Fruit fly (Drosophila melanogaster) whole organism, prepupa: Measurements from ENCODE around the gene Taf9.

Source experiments
- Blimp-1 ChIP-seq: fragments of 200-800 bp; sonication (Bioruptor generic); optimal IDR thresholded peaks from 3 replicates; lab custom pipeline; 2017; ENCODE audit warnings: missing biosample characterization, missing genetic modification characterization, mild to moderate bottlenecking, moderate library complexity, missing genetic modification reagents
- CG10669 ChIP-seq: fragments of 200-800 bp; sonication (Bioruptor generic); optimal IDR thresholded peaks from 3 replicates; lab custom pipeline; 2018; ENCODE audit warnings: missing biosample characterization, mild to moderate bottlenecking, missing genetic modification characterization, moderate library complexity
- CG11294 ChIP-seq: fragments of 200-800 bp; sonication (Bioruptor generic); IDR thresholded peaks from 2 replicates; pipeline ENCODE4 v1.3.6; 2022; ENCODE audit warnings: missing biosample characterization, missing genetic modification characterization
- CG11762 ChIP-seq: fragments of 200-800 bp; sonication (Bioruptor generic); optimal IDR thresholded peaks from 3 replicates; lab custom pipeline; 2016; ENCODE audit warnings: missing biosample characterization, missing genetic modification characterization; ENCODE audit not compliant: insufficient read depth
- CG11902 ChIP-seq: fragments of 200-800 bp; sonication (Bioruptor generic); optimal IDR thresholded peaks from 3 replicates; lab custom pipeline; 2016; ENCODE audit warnings: missing biosample characterization, missing genetic modification characterization
- CG15336 ChIP-seq: fragments of 200-800 bp; sonication (Bioruptor generic); IDR thresholded peaks from 2 replicates; pipeline ENCODE4 v1.3.6; 2022; ENCODE audit warnings: missing biosample characterization, missing genetic modification characterization
- CG16779 ChIP-seq: fragments of 200-800 bp; sonication (Bioruptor generic); optimal IDR thresholded peaks from 3 replicates; lab custom pipeline; 2017; ENCODE audit warnings: missing biosample characterization, mild to moderate bottlenecking, missing genetic modification characterization
- CG3032 ChIP-seq: fragments of 200-800 bp; optimal IDR thresholded peaks from 2 replicates; lab custom pipeline; 2019; ENCODE audit warnings: missing biosample characterization, mild to moderate bottlenecking, missing genetic modification characterization, moderate library complexity
- CG31627 ChIP-seq: fragments of 200-800 bp; sonication (Bioruptor generic); optimal IDR thresholded peaks from 3 replicates; lab custom pipeline; 2016; ENCODE audit warnings: missing biosample characterization, missing genetic modification characterization
- CG32006 ChIP-seq: fragments of 200-800 bp; sonication (Bioruptor generic); optimal IDR thresholded peaks from 3 replicates; lab custom pipeline; 2017; ENCODE audit warnings: missing biosample characterization, mild to moderate bottlenecking, missing genetic modification characterization
- CG3919 ChIP-seq: fragments of 200-800 bp; sonication (Bioruptor generic); optimal IDR thresholded peaks from 3 replicates; lab custom pipeline; 2016; ENCODE audit warnings: missing biosample characterization, missing genetic modification characterization
- CG4318 ChIP-seq: fragments of 200-800 bp; sonication (Bioruptor generic); optimal IDR thresholded peaks from 3 replicates; lab custom pipeline; 2017; ENCODE audit warnings: missing biosample characterization, mild to moderate bottlenecking, missing genetic modification characterization
- CG6276 ChIP-seq: fragments of 200-800 bp; sonication (Bioruptor generic); optimal IDR thresholded peaks from 2 replicates; lab custom pipeline; 2017; ENCODE audit warnings: missing biosample characterization, mild to moderate bottlenecking, missing genetic modification characterization
- CG6792 ChIP-seq: fragments of 200-800 bp; sonication (Bioruptor generic); optimal IDR thresholded peaks from 3 replicates; lab custom pipeline; 2016; ENCODE audit warnings: missing biosample characterization, missing genetic modification characterization
- CG6808 ChIP-seq: fragments of 200-800 bp; sonication (Bioruptor generic); optimal IDR thresholded peaks from 3 replicates; lab custom pipeline; 2017; ENCODE audit warnings: missing biosample characterization, missing genetic modification characterization, mild to moderate bottlenecking, moderate library complexity, missing genetic modification reagents
- CG7368 ChIP-seq: fragments of 200-800 bp; sonication (Bioruptor generic); optimal IDR thresholded peaks from 3 replicates; lab custom pipeline; 2016; ENCODE audit warnings: missing biosample characterization, missing genetic modification characterization
- CG8119 ChIP-seq: fragments of 200-800 bp; sonication (Bioruptor generic); IDR thresholded peaks from 3 replicates; pipeline ENCODE4 v1.3.6; 2022; ENCODE audit warnings: missing biosample characterization, missing genetic modification characterization
- CG8319 ChIP-seq: fragments of 200-800 bp; sonication (Bioruptor generic); optimal IDR thresholded peaks from 3 replicates; lab custom pipeline; 2016; ENCODE audit warnings: missing biosample characterization, missing genetic modification characterization
- CG9139 ChIP-seq: fragments of 200-800 bp; sonication (Bioruptor generic); optimal IDR thresholded peaks from 3 replicates; lab custom pipeline; 2017; ENCODE audit warnings: missing biosample characterization, mild to moderate bottlenecking, missing genetic modification characterization
- Eip75B ChIP-seq: fragments of 200-800 bp; sonication (Bioruptor generic); optimal IDR thresholded peaks from 3 replicates; lab custom pipeline; 2016; ENCODE audit warnings: missing biosample characterization, missing genetic modification characterization
- Eip78C ChIP-seq: fragments of 200-800 bp; sonication (Bioruptor generic); peaks from one replicate; lab custom pipeline; 2016; ENCODE audit warnings: missing biosample characterization, missing genetic modification characterization
- Eip93F ChIP-seq: fragments of 200-800 bp; sonication (Bioruptor generic); optimal IDR thresholded peaks from 2 replicates; lab custom pipeline; 2016; ENCODE audit warnings: missing biosample characterization, mild to moderate bottlenecking, missing genetic modification characterization
- Ets21C ChIP-seq: fragments of 200-800 bp; sonication (Bioruptor generic); optimal IDR thresholded peaks from 3 replicates; lab custom pipeline; 2016; ENCODE audit warnings: missing biosample characterization, missing genetic modification characterization
- Gug ChIP-seq: fragments of 200-800 bp; sonication (Bioruptor generic); IDR thresholded peaks from 2 replicates; pipeline ENCODE4 v1.3.6; 2022; ENCODE audit warnings: missing biosample characterization, missing genetic modification characterization
- Hr38 ChIP-seq: sonication (Bioruptor generic); optimal IDR thresholded peaks from 2 replicates; lab custom pipeline; 2016; ENCODE audit warnings: missing biosample characterization, missing genetic modification characterization
- Hr39 ChIP-seq: fragments of 200-800 bp; sonication (Bioruptor generic); optimal IDR thresholded peaks from 2 replicates; lab custom pipeline; 2016; ENCODE audit warnings: missing biosample characterization, missing genetic modification characterization
- Hr4 ChIP-seq: fragments of 200-800 bp; sonication (Bioruptor generic); optimal IDR thresholded peaks from 3 replicates; lab custom pipeline; 2016; ENCODE audit warnings: missing biosample characterization, missing genetic modification characterization
- Lpt ChIP-seq: fragments of 200-800 bp; sonication (Bioruptor generic); optimal IDR thresholded peaks from 3 replicates; lab custom pipeline; 2016; ENCODE audit warnings: missing biosample characterization, missing genetic modification characterization
- Met ChIP-seq: fragments of 200-800 bp; sonication (Bioruptor generic); optimal IDR thresholded peaks from 3 replicates; lab custom pipeline; 2016; ENCODE audit warnings: missing biosample characterization, missing genetic modification characterization
- OdsH ChIP-seq: fragments of 200-800 bp; sonication (Bioruptor generic); optimal IDR thresholded peaks from 3 replicates; lab custom pipeline; 2016; ENCODE audit warnings: missing biosample characterization, missing genetic modification characterization
- Smox ChIP-seq: fragments of 200-800 bp; sonication (Bioruptor generic); optimal IDR thresholded peaks from 3 replicates; lab custom pipeline; 2016; ENCODE audit warnings: missing biosample characterization, missing genetic modification characterization
- Sox102F ChIP-seq: fragments of 200-800 bp; sonication (Bioruptor generic); optimal IDR thresholded peaks from 2 replicates; lab custom pipeline; 2016; ENCODE audit warnings: missing biosample characterization, mild to moderate bottlenecking, missing genetic modification characterization
- Sox14 ChIP-seq: fragments of 200-800 bp; sonication (Bioruptor generic); optimal IDR thresholded peaks from 3 replicates; lab custom pipeline; 2016; ENCODE audit warnings: missing biosample characterization, missing genetic modification characterization
- Sox15 ChIP-seq: fragments of 200-800 bp; sonication (Bioruptor generic); optimal IDR thresholded peaks from 3 replicates; lab custom pipeline; 2016; ENCODE audit warnings: missing biosample characterization, missing genetic modification characterization
- achi ChIP-seq: fragments of 200-800 bp; sonication (Bioruptor generic); optimal IDR thresholded peaks from 3 replicates; lab custom pipeline; 2016; ENCODE audit warnings: missing biosample characterization, missing genetic modification characterization
- cyc ChIP-seq: fragments of 200-800 bp; sonication (Bioruptor generic); optimal IDR thresholded peaks from 3 replicates; lab custom pipeline; 2016; ENCODE audit warnings: missing biosample characterization, missing genetic modification characterization
- esn ChIP-seq: fragments of 200-800 bp; sonication (Bioruptor generic); optimal IDR thresholded peaks from 2 replicates; lab custom pipeline; 2016; ENCODE audit warnings: missing biosample characterization, mild to moderate bottlenecking, missing genetic modification characterization, moderate library complexity
- fd85E ChIP-seq: fragments of 200-800 bp; sonication (Bioruptor generic); optimal IDR thresholded peaks from 3 replicates; lab custom pipeline; 2016; ENCODE audit warnings: missing biosample characterization, missing genetic modification characterization
- fkh ChIP-seq: fragments of 200-800 bp; sonication (Bioruptor generic); optimal IDR thresholded peaks from 3 replicates; lab custom pipeline; 2017; ENCODE audit warnings: missing biosample characterization, mild to moderate bottlenecking, missing genetic modification characterization, moderate library complexity
- lz ChIP-seq: fragments of 200-800 bp; sonication (Bioruptor generic); optimal IDR thresholded peaks from 3 replicates; lab custom pipeline; 2016; ENCODE audit warnings: missing biosample characterization, missing genetic modification characterization
- net ChIP-seq: fragments of 200-800 bp; sonication (Bioruptor generic); optimal IDR thresholded peaks from 3 replicates; lab custom pipeline; 2016; ENCODE audit warnings: missing biosample characterization, missing genetic modification characterization
- pdm3 ChIP-seq: fragments of 200-800 bp; sonication (Bioruptor generic); optimal IDR thresholded peaks from 3 replicates; lab custom pipeline; 2016; ENCODE audit warnings: missing biosample characterization, missing genetic modification characterization
- salr ChIP-seq, 2 experiments: fragments of 200-800 bp; sonication (Bioruptor generic); optimal IDR thresholded peaks; 3 replicates each; lab custom pipeline; 2016 to 2018; ENCODE audit warnings: missing biosample characterization in 2 of 2, missing genetic modification characterization in 2 of 2, mild to moderate bottlenecking in 1 of 2
- ss ChIP-seq, 2 experiments: fragments of 200-800 bp; sonication (Bioruptor generic); optimal IDR thresholded peaks; 2 replicates in 1 of 2; 3 replicates in 1 of 2; lab custom pipeline; 2017 to 2018; ENCODE audit warnings: mild to moderate bottlenecking in 2 of 2, missing biosample characterization in 2 of 2, missing genetic modification characterization in 2 of 2, moderate library complexity in 1 of 2
- svp ChIP-seq: fragments of 200-800 bp; sonication (Bioruptor generic); peaks from one replicate; lab custom pipeline; 2016; ENCODE audit warnings: missing biosample characterization, missing genetic modification characterization
- vri ChIP-seq: fragments of 200-800 bp; sonication (Bioruptor generic); optimal IDR thresholded peaks from 3 replicates; lab custom pipeline; 2016; ENCODE audit warnings: missing biosample characterization, mild to moderate bottlenecking, missing genetic modification characterization

Taf9 gene

dm6 chrX:17816437-17816836 is 25.5 kb upstream of the Taf9 start (continued):
- TF ChIP-seq fd85E (no peak), vri (no peak), CG4318 (GFP tag; lab: Kevin White, UChicago) (no peak), salr (GFP tag; optimal IDR thresholded peaks at IDR 0.05; lab: Kevin White, UChicago) (no peak), cyc (GFP tag; lab: Kevin White, UChicago) (peak; percentile 30), CG8119 (GFP tag; lab: Robert Waterston, UW) (no peak), Hr4 (GFP tag; lab: Kevin White, UChicago) (no peak), Sox14 (peak; percentile 31), CG7368 (GFP tag; lab: Kevin White, UChicago) (no peak), CG32006 (GFP tag; lab: Kevin White, UChicago) (no peak), CG11762 (GFP tag; lab: Kevin White, UChicago) (no peak), Blimp-1 (no peak), CG16779 (tag; lab: Kevin White, UChicago) (no peak), Smox (peak; percentile 58), Ets21C (peak; percentile 11), esn (peak; percentile 65)

- TF ChIP-seq esn = no peak
- no peak for TF ChIP-seq Lpt (GFP tag; lab: Kevin White, UChicago)
- TF ChIP-seq fd85E = no peak
- TF ChIP-seq Hr38 = no peak
- TF ChIP-seq Met (GFP tag; lab: Kevin White, UChicago) = no peak
- TF ChIP-seq CG8319 (GFP tag; lab: Kevin White, UChicago) = no peak
- no peak for TF ChIP-seq CG32006 (GFP tag; lab: Kevin White, UChicago)
- no peak for TF ChIP-seq CG31627 (GFP tag; lab: Kevin White, UChicago)
- TF ChIP-seq Eip75B (GFP tag; lab: Kevin White, UChicago) = no peak
- no peak for TF ChIP-seq Eip93F (GFP tag; lab: Kevin White, UChicago)
- TF ChIP-seq Gug (GFP tag; lab: Robert Waterston, UW) = no peak
- TF ChIP-seq fkh (GFP tag; lab: Kevin White, UChicago) = no peak
- TF ChIP-seq CG3919 (GFP tag; lab: Kevin White, UChicago) = no peak
Measured at dm6 chrX:17819635-17820139, 22.3 kb upstream of the Taf9 start, which contains the start of gene CG12986. CG12986 (minus strand) TSS chrX:17819685.

- TF ChIP-seq Sox14 (peak; percentile 5), CG15336 (GFP tag; lab: Robert Waterston, UW) (no peak), vri (no peak), net (GFP tag; lab: Kevin White, UChicago) (no peak), Sox102F (GFP tag; lab: Kevin White, UChicago) (no peak), CG6276 (no peak), Eip75B (GFP tag; lab: Kevin White, UChicago) (no peak), Ets21C (no peak), salr (GFP tag; optimal IDR thresholded peaks at IDR 0.05; lab: Kevin White, UChicago) (no peak), lz (peak; percentile 44), CG11294 (no peak), fd85E (no peak), Hr39 (GFP tag; lab: Kevin White, UChicago) (peak; percentile 47), esn (peak; percentile 6), CG3032 (no peak), Blimp-1 (no peak), CG9139 (GFP tag; lab: Kevin White, UChicago) (no peak), achi (GFP tag; lab: Kevin White, UChicago) (no peak), ss (GFP tag; optimal IDR thresholded peaks at IDR 0.05; lab: Kevin White, UChicago) (no peak), CG6792 (GFP tag; lab: Kevin White, UChicago) (no peak), fkh (GFP tag; lab: Kevin White, UChicago) (no peak), CG6808 (no peak), Sox15 (GFP tag; lab: Kevin White, UChicago) (no peak), svp (GFP tag; lab: Kevin White, UChicago) (peak; percentile 49), CG11762 (GFP tag; lab: Kevin White, UChicago) (no peak), Lpt (GFP tag; lab: Kevin White, UChicago) (no peak), pdm3 (GFP tag; lab: Kevin White, UChicago) (peak; percentile 22), CG31627 (GFP tag; lab: Kevin White, UChicago) (peak; percentile 42), cyc (GFP tag; lab: Kevin White, UChicago) (peak; percentile 25), CG11902 (no peak), CG8119 (GFP tag; lab: Robert Waterston, UW) (no peak), CG10669 (GFP tag; lab: Kevin White, UChicago) (no peak), OdsH (GFP tag; lab: Kevin White, UChicago) (no peak), CG8319 (GFP tag; lab: Kevin White, UChicago) (no peak), CG7368 (GFP tag; lab: Kevin White, UChicago) (no peak), Gug (GFP tag; lab: Robert Waterston, UW) (no peak), Eip78C (GFP tag; lab: Kevin White, UChicago) (peak; percentile 50)
Measured at dm6 chrX:17820252-17820651, 21.7 kb upstream of the Taf9 start.
